Worm (Caenorhabditis elegans): ENCODE measurements around the gene T25B9.3.
"Not testable (repeated sequence)": the region's sequence is repeated elsewhere in the genome, so short reads cannot be mapped to it uniquely, and the experiment has no call there.

T25B9.3 gene

ce11 chrIV:10737011-10737553 is 7.5 kb upstream of the T25B9.3 start, which contains the start of gene grl-21:
TSS of gene grl-21 (plus strand) at chrIV:10737474.
- TF ChIP-seq zip-8 (tag; optimal IDR thresholded peaks at IDR 0.05) (no peak), flh-1 (GFP tag; optimal IDR thresholded peaks at IDR 0.05) (no peak), drap-1 (GFP tag; optimal IDR thresholded peaks at IDR 0.05) (no peak), snpc-4 (tag; optimal IDR thresholded peaks at IDR 0.05) (no peak), unc-39 (tag; optimal IDR thresholded peaks at IDR 0.05) (no peak), ces-1 (GFP tag; optimal IDR thresholded peaks at IDR 0.05) (no peak), M03D4.4 (tag; optimal IDR thresholded peaks at IDR 0.05) (no peak), nhr-28 (tag; optimal IDR thresholded peaks at IDR 0.05) (no peak), ceh-39 (tag; optimal IDR thresholded peaks at IDR 0.05) (no peak), ztf-11 (tag; optimal IDR thresholded peaks at IDR 0.05) (no peak), unc-120 (tag; optimal IDR thresholded peaks at IDR 0.05; ENCODE audit: poor library complexity, severe bottlenecking) (no peak), pha-4 (tag; optimal IDR thresholded peaks at IDR 0.05) (no peak), lin-32 (GFP tag; optimal IDR thresholded peaks at IDR 0.05) (no peak), nhr-76 (tag; optimal IDR thresholded peaks at IDR 0.05) (no peak), tbx-8 (GFP tag; optimal IDR thresholded peaks at IDR 0.05) (no peak)

DNA sequence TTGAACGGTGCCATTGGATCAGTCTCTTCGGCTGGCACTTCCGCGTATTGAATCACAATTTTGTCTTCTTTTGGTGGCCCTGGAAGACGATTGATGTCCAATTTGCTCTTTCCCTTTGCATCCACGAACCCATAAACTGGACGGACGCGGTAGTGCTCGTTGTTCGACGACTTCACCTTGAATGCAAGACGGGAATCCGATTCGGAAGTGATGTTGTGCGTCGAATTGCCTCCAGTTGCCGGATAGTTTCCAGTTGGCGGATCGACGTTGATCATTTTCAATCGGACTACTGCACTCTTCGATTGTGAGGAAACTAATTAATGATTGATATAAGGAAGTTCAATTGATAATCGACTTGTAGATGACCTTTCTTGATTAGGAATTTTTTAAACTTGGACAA is 6.2 kb upstream of the T25B9.3 start, which contains the start of gene ssp-34:
Gene ssp-34, minus strand, starts transcription at position 275 of the 400 bp plus-strand sequence.
- TF ChIP-seq elt-1 (tag; optimal IDR thresholded peaks at IDR 0.05; ENCODE audit: borderline replicate concordance, insufficient read depth), result no peak
- no peak for TF ChIP-seq unc-39 (tag; optimal IDR thresholded peaks at IDR 0.05)
- TF ChIP-seq hlh-1 (tag; optimal IDR thresholded peaks at IDR 0.05), result no peak
- no peak for TF ChIP-seq nhr-76 (tag; optimal IDR thresholded peaks at IDR 0.05)
- no peak for TF ChIP-seq ztf-11 (tag; optimal IDR thresholded peaks at IDR 0.05)
- TF ChIP-seq pha-4 (tag; optimal IDR thresholded peaks at IDR 0.05), result no peak

DNA sequence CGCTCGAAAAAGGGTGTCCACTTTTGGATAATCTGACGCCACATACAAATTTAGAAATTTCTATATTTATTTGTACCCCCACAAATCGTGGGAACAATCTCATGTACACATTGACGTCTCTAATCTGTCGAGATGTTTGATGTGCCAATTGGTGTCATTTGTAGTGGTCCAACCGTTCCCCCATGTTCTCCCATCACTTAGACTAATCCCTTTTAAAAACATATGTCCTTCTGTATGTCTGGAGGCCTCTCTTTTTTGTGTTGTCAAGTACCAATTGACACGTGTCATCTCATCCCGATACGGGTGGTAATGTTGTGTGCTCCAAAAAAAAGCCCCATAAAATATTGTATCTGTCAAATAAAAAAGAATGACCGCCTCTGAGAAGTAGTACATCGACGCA is 757 bp downstream of the T25B9.3 start:
- no peak for TF ChIP-seq zip-8 (tag; optimal IDR thresholded peaks at IDR 0.05)
- TF ChIP-seq lin-32 (GFP tag; optimal IDR thresholded peaks at IDR 0.05), result no peak
- TF ChIP-seq ham-2 (GFP tag; optimal IDR thresholded peaks at IDR 0.05), result no peak
- no peak for TF ChIP-seq unc-62 (GFP tag; optimal IDR thresholded peaks at IDR 0.05)
- TF ChIP-seq sem-2 (GFP tag; optimal IDR thresholded peaks at IDR 0.05), result no peak
- TF ChIP-seq nhr-2 (tag; optimal IDR thresholded peaks at IDR 0.05), result peak; percentile 94
- no peak for TF ChIP-seq ceh-83 (GFP tag; optimal IDR thresholded peaks at IDR 0.05)
- TF ChIP-seq flh-1 (GFP tag; optimal IDR thresholded peaks at IDR 0.05), result no peak
- no peak for TF ChIP-seq elt-1 (tag; optimal IDR thresholded peaks at IDR 0.05; ENCODE audit: borderline replicate concordance, insufficient read depth)

DNA sequence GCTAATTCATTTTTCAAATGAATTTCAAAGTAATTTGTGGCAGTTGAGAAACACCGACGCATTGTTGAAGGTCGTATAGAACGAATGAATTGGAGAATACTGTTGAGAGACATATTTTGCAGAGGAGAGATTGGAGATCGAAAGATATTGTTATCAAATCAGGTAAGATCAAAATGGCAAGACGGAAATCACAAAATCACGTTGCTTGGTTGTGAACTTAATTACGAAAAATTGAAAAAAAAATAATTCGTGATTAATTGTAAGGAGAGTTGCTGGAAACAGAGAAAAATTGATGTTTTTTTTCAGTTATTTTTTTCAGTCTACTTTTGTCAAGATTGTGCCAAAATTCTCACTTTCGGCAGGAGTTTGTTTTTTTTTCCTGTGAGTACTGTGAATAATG is 5.5 kb downstream of the T25B9.3 start, which contains the start of gene T25B9.1:
Gene T25B9.1, minus strand, starts transcription at position 101 of the 400 bp plus-strand sequence.
- TF ChIP-seq sptf-1 (tag; optimal IDR thresholded peaks at IDR 0.05), result no peak
- no peak for TF ChIP-seq mls-2 (tag; optimal IDR thresholded peaks at IDR 0.05)
- no peak for TF ChIP-seq unc-62 (GFP tag; optimal IDR thresholded peaks at IDR 0.05)
- TF ChIP-seq cnd-1 (tag; optimal IDR thresholded peaks at IDR 0.05), result no peak
- no peak for TF ChIP-seq lin-32 (GFP tag; optimal IDR thresholded peaks at IDR 0.05)
- TF ChIP-seq pha-4 (tag; optimal IDR thresholded peaks at IDR 0.05), result no peak
- TF ChIP-seq ceh-83 (GFP tag; optimal IDR thresholded peaks at IDR 0.05), result no peak
- no peak for TF ChIP-seq M03D4.4 (tag; optimal IDR thresholded peaks at IDR 0.05)
- no peak for TF ChIP-seq mep-1 (tag; optimal IDR thresholded peaks at IDR 0.05)
- no peak for TF ChIP-seq ceh-39 (tag; optimal IDR thresholded peaks at IDR 0.05)
- TF ChIP-seq sem-2 (GFP tag; optimal IDR thresholded peaks at IDR 0.05), result no peak
- no peak for TF ChIP-seq unc-120 (tag; optimal IDR thresholded peaks at IDR 0.05; ENCODE audit: poor library complexity, severe bottlenecking)
- no peak for TF ChIP-seq ztf-11 (tag; optimal IDR thresholded peaks at IDR 0.05)
- no peak for TF ChIP-seq elt-3 (tag; optimal IDR thresholded peaks at IDR 0.05)
- TF ChIP-seq flh-1 (GFP tag; optimal IDR thresholded peaks at IDR 0.05), result no peak
- TF ChIP-seq hlh-1 (tag; optimal IDR thresholded peaks at IDR 0.05), result no peak
- no peak for TF ChIP-seq nhr-76 (tag; optimal IDR thresholded peaks at IDR 0.05)
- TF ChIP-seq zip-8 (tag; optimal IDR thresholded peaks at IDR 0.05), result no peak
- no peak for TF ChIP-seq lin-13 (tag; optimal IDR thresholded peaks at IDR 0.05)
- TF ChIP-seq elt-1 (tag; optimal IDR thresholded peaks at IDR 0.05; ENCODE audit: borderline replicate concordance, insufficient read depth), result no peak

- TF ChIP-seq ces-1 (GFP tag; optimal IDR thresholded peaks at IDR 0.05); lin-13 (tag; optimal IDR thresholded peaks at IDR 0.05); pha-4 (tag; optimal IDR thresholded peaks at IDR 0.05): not testable (repeated sequence)
Observed at ce11 chrIV:10751740-10752139, 7.2 kb downstream of the T25B9.3 start, which contains the start of gene T25B9.2. TSS of gene T25B9.2 (minus strand) at chrIV:10751840.

All from whole organism, mixed stage, embryonic.